Worm (Caenorhabditis elegans): ENCODE measurements around the gene acl-3.

acl-3 gene

DNA sequence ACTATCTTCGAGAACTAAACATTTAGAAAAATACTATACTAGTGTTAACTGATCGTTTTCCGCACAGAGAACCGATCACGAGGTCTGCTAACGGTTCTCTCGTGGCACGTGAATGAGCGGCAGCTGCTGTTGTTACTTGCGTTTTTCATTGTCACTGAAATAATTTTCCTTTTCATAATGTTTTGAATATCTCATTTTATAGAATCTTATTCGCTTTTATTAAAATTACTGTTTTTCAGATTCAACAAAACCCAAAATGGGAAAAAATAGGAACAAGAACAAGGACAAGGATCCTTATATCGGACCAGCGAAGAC lies 15.5 kb downstream of the acl-3 start, which contains the start of gene F58B3.6:
Gene F58B3.6, plus strand, starts transcription at position 240 of the 315 bp plus-strand sequence.
- TF ChIP-seq dao-5 (tag; optimal IDR thresholded peaks at IDR 0.05) (no peak), him-1 (tag; optimal IDR thresholded peaks at IDR 0.05) (no peak), W03F9.2 (tag; optimal IDR thresholded peaks at IDR 0.05) (no peak)

- TF ChIP-seq him-1 (tag; optimal IDR thresholded peaks at IDR 0.05) (no peak), W03F9.2 (tag; optimal IDR thresholded peaks at IDR 0.05) (peak; percentile 66)
Measured at ce11 chrIV:11635437-11636408, 16.1 kb downstream of the acl-3 start, which contains the start of gene mars-1. Gene mars-1 (minus strand): TSS chrIV:11635487.

DNA sequence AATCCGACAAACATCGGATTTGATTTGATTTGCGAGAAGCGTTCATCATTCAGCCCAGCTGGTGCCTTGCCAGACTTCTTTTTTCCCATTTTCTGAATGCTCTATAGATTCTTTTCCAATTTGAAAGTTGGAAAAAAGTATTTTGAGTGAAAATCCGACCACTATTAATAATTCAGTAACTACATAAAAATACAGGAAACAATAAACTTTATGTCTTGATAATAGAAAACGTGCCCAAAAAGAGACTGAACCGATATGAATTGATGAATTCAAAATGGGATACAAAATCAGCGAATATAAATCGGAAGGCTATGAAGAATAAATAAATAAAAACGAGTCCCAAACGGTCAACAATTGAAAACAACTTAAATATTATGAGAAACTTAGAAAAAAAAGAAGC lies 20.1 kb downstream of the acl-3 start, which contains the start of gene F58B3.4:
Gene F58B3.4, minus strand, starts transcription at position 101 of the 400 bp plus-strand sequence.
- TF ChIP-seq dao-5 (tag; optimal IDR thresholded peaks at IDR 0.05), result no peak
- no peak for TF ChIP-seq him-1 (tag; optimal IDR thresholded peaks at IDR 0.05)
- TF ChIP-seq W03F9.2 (tag; optimal IDR thresholded peaks at IDR 0.05), result no peak

ce11 chrIV:11627847-11628246 lies 24.0 kb downstream of the acl-3 start, which contains the start of gene lys-6:
Gene lys-6 (minus strand): TSS chrIV:11627947.
- TF ChIP-seq him-1 (tag; optimal IDR thresholded peaks at IDR 0.05) (no peak), dao-5 (tag; optimal IDR thresholded peaks at IDR 0.05) (no peak), W03F9.2 (tag; optimal IDR thresholded peaks at IDR 0.05) (no peak)

DNA sequence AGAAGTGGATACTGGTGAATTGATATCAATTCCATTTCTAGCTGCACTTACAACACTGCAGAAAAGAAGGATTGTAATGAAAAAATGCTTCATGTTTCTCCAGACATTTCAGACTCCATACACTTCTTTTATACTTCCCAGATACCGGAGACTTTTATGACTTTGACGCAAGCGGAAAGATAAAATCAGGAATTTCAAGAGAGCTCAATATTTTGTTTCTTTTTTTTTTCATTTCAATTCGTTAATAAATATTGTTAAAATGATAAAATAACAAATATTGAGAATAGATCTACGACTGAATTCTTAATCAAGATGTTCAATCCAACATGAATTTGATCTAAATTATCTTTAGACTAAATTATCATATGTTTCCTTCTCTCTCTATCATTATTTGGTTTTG lies 26.3 kb downstream of the acl-3 start, which contains the start of gene lys-5:
Gene lys-5, minus strand, starts transcription at position 101 of the 400 bp plus-strand sequence.
- no peak for TF ChIP-seq W03F9.2 (tag; optimal IDR thresholded peaks at IDR 0.05)
- TF ChIP-seq dao-5 (tag; optimal IDR thresholded peaks at IDR 0.05), result no peak
- TF ChIP-seq him-1 (tag; optimal IDR thresholded peaks at IDR 0.05), result no peak

- no peak for TF ChIP-seq W03F9.2 (tag; optimal IDR thresholded peaks at IDR 0.05)
Measured at ce11 chrIV:11623759-11624287, 28.0 kb downstream of the acl-3 start.

- TF ChIP-seq him-1 (tag; optimal IDR thresholded peaks at IDR 0.05), result no peak
- TF ChIP-seq W03F9.2 (tag; optimal IDR thresholded peaks at IDR 0.05), result no peak
- TF ChIP-seq dao-5 (tag; optimal IDR thresholded peaks at IDR 0.05), result no peak
Measured at ce11 chrIV:11623060-11623459, 28.8 kb downstream of the acl-3 start, which contains the start of gene lys-4. Gene lys-4 (minus strand): TSS chrIV:11623174.

DNA sequence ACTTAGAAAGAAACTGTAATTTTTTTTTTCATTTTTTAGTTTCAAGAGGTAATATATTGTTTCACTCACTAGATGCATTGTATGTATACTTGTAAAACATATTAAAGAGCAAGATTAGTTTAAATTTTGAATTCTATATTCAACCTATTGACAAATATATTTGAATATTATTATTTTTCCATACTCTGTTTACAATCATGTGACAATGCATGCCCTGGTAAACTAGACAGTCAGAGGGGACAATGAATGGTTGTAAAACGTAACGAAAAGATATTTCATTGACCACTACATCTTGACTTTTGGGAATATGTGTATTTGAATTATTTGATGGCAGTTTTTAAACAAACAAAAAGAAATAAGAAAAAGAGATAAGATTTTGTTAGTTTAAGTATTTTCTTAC lies 29.5 kb downstream of the acl-3 start:
- TF ChIP-seq him-1 (tag; optimal IDR thresholded peaks at IDR 0.05), result no peak
- no peak for TF ChIP-seq W03F9.2 (tag; optimal IDR thresholded peaks at IDR 0.05)
- TF ChIP-seq dao-5 (tag; optimal IDR thresholded peaks at IDR 0.05), result no peak

- no peak for TF ChIP-seq W03F9.2 (tag; optimal IDR thresholded peaks at IDR 0.05)
Measured at ce11 chrIV:11620909-11621308, 30.9 kb downstream of the acl-3 start, which contains the start of gene dsl-5. Gene dsl-5 (minus strand): TSS chrIV:11621009.

DNA sequence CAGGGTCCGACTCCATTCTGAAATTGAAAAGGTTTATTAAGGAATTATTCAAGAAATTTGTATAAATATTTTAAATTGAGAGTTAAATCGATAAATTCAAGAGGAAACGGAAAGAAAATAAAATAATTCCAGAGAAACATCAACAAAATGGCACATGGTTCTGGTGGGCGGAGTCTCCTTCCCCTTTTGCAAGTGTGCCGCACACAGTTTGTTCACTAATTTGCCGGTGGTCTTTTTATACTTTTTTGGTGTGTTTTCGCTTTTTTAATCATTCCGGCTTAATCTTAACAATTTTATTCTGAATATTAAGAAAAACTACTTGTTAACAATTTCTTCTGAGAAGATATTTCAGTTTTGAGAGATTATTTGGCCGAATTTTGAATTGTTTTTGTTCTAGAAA lies 46.9 kb downstream of the acl-3 start, which contains the start of the genes ragc-1 and Y24F12A.1:
Gene ragc-1, minus strand, starts transcription at position 25 of the 400 bp plus-strand sequence.
Gene Y24F12A.1, plus strand, starts transcription at position 346 of the 400 bp plus-strand sequence.
- TF ChIP-seq W03F9.2 (tag; optimal IDR thresholded peaks at IDR 0.05) (peak; percentile 89), him-1 (tag; optimal IDR thresholded peaks at IDR 0.05) (no peak)

- TF ChIP-seq W03F9.2 (tag; optimal IDR thresholded peaks at IDR 0.05) (no peak), dao-5 (tag; optimal IDR thresholded peaks at IDR 0.05) (no peak), him-1 (tag; optimal IDR thresholded peaks at IDR 0.05) (no peak)
Measured at ce11 chrIV:11603265-11603840, 48.5 kb downstream of the acl-3 start.

DNA sequence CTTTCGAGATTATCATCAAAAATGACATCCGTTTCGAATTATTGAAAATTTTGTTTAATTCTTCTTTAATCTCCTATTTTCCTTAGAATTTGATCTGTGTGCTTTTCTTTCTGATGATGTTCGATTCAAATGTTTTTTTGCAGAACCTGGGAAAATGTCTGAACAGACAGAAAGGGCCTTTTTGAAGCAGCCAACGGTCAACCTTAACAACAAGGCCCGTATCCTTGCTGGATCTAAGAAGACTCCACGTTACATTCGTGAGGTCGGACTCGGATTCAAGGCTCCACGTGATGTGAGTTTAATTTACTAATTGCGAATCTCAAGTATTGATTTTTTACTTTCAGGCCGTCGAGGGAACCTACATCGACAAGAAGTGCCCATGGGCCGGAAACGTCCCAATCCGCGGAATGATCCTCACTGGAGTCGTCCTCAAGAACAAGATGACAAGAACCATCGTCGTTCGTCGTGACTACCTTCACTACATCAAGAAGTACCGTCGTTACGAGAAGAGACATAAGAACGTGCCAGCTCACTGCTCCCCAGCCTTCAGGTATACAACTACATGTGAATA lies 49.2 kb downstream of the acl-3 start, which contains the start of gene rps-11:
Gene rps-11, plus strand, starts transcription at position 144 of the 571 bp plus-strand sequence.
- TF ChIP-seq W03F9.2 (tag; optimal IDR thresholded peaks at IDR 0.05), result no peak
- TF ChIP-seq him-1 (tag; optimal IDR thresholded peaks at IDR 0.05), result no peak
- TF ChIP-seq dao-5 (tag; optimal IDR thresholded peaks at IDR 0.05), result no peak

DNA sequence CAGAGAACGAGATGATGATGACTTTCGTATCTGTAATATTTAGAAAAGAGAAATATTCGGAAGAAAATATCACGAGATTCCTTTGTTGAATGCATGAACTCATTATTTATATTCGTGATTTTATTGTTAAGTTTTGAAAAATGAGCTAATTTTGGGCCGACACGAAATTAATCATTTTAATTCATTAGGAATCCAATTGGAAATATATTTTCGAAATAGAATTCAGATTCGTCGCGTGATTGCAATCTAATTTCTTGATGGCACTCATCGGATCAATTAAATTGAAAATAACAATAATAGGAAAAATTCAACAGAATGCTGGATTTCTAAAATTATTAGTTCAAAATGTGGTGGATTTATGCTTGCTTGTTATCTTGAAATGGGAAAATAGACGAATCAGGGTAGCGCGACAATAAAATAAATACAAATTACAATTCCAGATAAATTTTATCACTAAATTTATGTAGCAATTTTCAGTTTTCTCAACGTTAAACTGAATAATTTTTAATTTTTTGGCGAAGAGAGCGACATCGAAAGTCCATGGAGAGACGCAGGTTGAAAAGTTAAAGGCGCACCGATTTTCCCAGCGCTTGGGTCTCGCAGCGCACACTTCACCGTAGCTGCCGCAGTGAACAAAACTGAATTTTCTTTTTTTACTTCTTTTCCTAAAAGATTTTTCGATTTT lies 50.0 kb downstream of the acl-3 start:
- TF ChIP-seq W03F9.2 (tag; optimal IDR thresholded peaks at IDR 0.05) (peak; percentile 88), him-1 (tag; optimal IDR thresholded peaks at IDR 0.05) (peak; percentile 38), dao-5 (tag; optimal IDR thresholded peaks at IDR 0.05) (no peak)

Measured in whole organism, L4/young adult.